Fruit fly (Drosophila melanogaster): ENCODE measurements around the gene AttD.

AttD gene

dm6 chr3R:17655040-17655439 is 30.0 kb downstream of the AttD start (continued):
- TF ChIP-seq CG1233 (GFP tag; optimal IDR thresholded peaks at IDR 0.05) (peak; percentile 61), unc-4 (GFP tag; IDR thresholded peaks at IDR 0.05; ENCODE audit: partially characterized antibody) (no peak), tap (tag; optimal IDR thresholded peaks at IDR 0.05) (peak; percentile 2), CG7745 (tag; optimal IDR thresholded peaks at IDR 0.05) (no peak), gcm (GFP tag; optimal IDR thresholded peaks at IDR 0.05) (peak; percentile 58), chm (GFP tag; IDR thresholded peaks at IDR 0.05) (peak; percentile 67), fd102C (GFP tag; optimal IDR thresholded peaks at IDR 0.05) (peak; percentile 82), Sox100B (GFP tag; optimal IDR thresholded peaks at IDR 0.05) (peak; percentile 30), CG2199 (GFP tag; IDR thresholded peaks at IDR 0.05) (0 out of 3 replicates have a peak, but pooled peaks have one; percentile 76), CG13296 (GFP tag; optimal IDR thresholded peaks at IDR 0.05) (peak; percentile 13), CG31365 (tag; optimal IDR thresholded peaks at IDR 0.05) (peak; percentile 15), prd (optimal IDR thresholded peaks at IDR 0.05) (no peak), prd (GFP tag; IDR thresholded peaks at IDR 0.05) (no peak), NfI (GFP tag; optimal IDR thresholded peaks at IDR 0.05) (peak; percentile 56), cad (GFP tag; optimal IDR thresholded peaks at IDR 0.05) (no peak), CG15696 (tag; optimal IDR thresholded peaks at IDR 0.05) (no peak), Dek (tag; optimal IDR thresholded peaks at IDR 0.05) (no peak), CG11723 (GFP tag; optimal IDR thresholded peaks at IDR 0.05) (peak; percentile 22), Awh (GFP tag; IDR thresholded peaks at IDR 0.05) (no peak), CG7271 (tag; optimal IDR thresholded peaks at IDR 0.05) (peak; percentile 93), lab (GFP tag; optimal IDR thresholded peaks at IDR 0.05) (peak; percentile 30), HLH3B (GFP tag; IDR thresholded peaks at IDR 0.05) (no peak), Deaf1 (tag; optimal IDR thresholded peaks at IDR 0.05) (no peak), CrebB (tag; optimal IDR thresholded peaks at IDR 0.05) (peak; percentile 44), crol (GFP tag; IDR thresholded peaks at IDR 0.05) (no peak), CG11504 (tag; optimal IDR thresholded peaks at IDR 0.05) (peak; percentile 15), hkb (optimal IDR thresholded peaks at IDR 0.05) (no peak), hkb (GFP tag; IDR thresholded peaks at IDR 0.05) (peak; percentile 38), pho (GFP tag; optimal IDR thresholded peaks at IDR 0.05) (no peak), grau (tag; optimal IDR thresholded peaks at IDR 0.05) (no peak), zen (tag; optimal IDR thresholded peaks at IDR 0.05) (peak; percentile 63), Lpt (GFP tag; optimal IDR thresholded peaks at IDR 0.05) (no peak), CG17568 (GFP tag; optimal IDR thresholded peaks at IDR 0.05) (peak; percentile 67), onecut (GFP tag; IDR thresholded peaks at IDR 0.05) (peak; percentile 44), CG3065 (GFP tag; optimal IDR thresholded peaks at IDR 0.05) (no peak), twi (tag; optimal IDR thresholded peaks at IDR 0.05) (peak; percentile 2), cg (GFP tag; optimal IDR thresholded peaks at IDR 0.05) (peak; percentile 48), salm (tag; optimal IDR thresholded peaks at IDR 0.05) (peak; percentile 29), CG31441 (GFP tag; IDR thresholded peaks at IDR 0.05) (0 out of 2 replicates have a peak, but pooled peaks have one; percentile 18), sim (GFP tag; IDR thresholded peaks at IDR 0.05) (peak; percentile 77), Fer3 (tag; optimal IDR thresholded peaks at IDR 0.05) (peak; percentile 4), HLH4C (GFP tag; IDR thresholded peaks at IDR 0.05; ENCODE audit: partially characterized antibody) (no peak), CG10209 (GFP tag; optimal IDR thresholded peaks at IDR 0.05) (no peak), grn (GFP tag; optimal IDR thresholded peaks at IDR 0.05) (no peak), wek (GFP tag; optimal IDR thresholded peaks at IDR 0.05) (peak; percentile 65), ash1 (GFP tag; optimal IDR thresholded peaks at IDR 0.05) (no peak), pb (GFP tag; optimal IDR thresholded peaks at IDR 0.05) (no peak), dmrt11E (tag; optimal IDR thresholded peaks at IDR 0.05) (peak; percentile 21), ap (GFP tag; IDR thresholded peaks at IDR 0.05) (0 out of 2 replicates have a peak, but pooled peaks have one; percentile 21), HHEX (GFP tag; optimal IDR thresholded peaks at IDR 0.05) (peak; percentile 24), CG12071 (GFP tag; optimal IDR thresholded peaks at IDR 0.05) (peak; percentile 41)
